Worm (Caenorhabditis elegans): ENCODE results near the gene kle-2.

DNA sequence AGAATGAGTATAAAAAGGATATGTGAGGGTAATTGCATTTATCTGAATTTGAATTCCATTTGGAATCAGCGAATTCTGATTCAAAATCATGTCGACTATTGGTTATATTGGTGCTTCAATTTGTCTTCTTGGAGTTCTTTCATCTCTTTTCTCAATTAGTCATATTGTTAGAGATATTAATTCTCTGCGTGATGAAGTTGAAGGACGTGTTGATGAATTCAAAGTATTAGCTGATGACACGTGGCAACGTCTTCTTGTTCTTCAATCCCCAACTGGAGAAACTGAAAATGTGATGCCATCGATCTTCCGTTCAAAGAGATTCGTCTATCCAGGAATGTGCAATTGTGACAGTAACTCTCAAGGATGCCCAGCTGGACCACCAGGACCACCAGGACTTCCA lies 7.3 kb downstream of the kle-2 start, which contains the start of gene col-90:
- TF ChIP-seq pqm-1 (tag; optimal IDR thresholded peaks at IDR 0.05): no peak
- TF ChIP-seq fkh-10 (GFP tag; optimal IDR thresholded peaks at IDR 0.05): no peak
- no peak for TF ChIP-seq ceh-48 (tag; optimal IDR thresholded peaks at IDR 0.05)
- TF ChIP-seq pag-3 (tag; optimal IDR thresholded peaks at IDR 0.05; ENCODE audit: borderline replicate concordance): no peak
- TF ChIP-seq ama-1 (optimal IDR thresholded peaks at IDR 0.05): no peak

Data from whole organism, late embryonic.